Worm (Caenorhabditis elegans): Measurements from ENCODE around the gene abu-9.

DNA sequence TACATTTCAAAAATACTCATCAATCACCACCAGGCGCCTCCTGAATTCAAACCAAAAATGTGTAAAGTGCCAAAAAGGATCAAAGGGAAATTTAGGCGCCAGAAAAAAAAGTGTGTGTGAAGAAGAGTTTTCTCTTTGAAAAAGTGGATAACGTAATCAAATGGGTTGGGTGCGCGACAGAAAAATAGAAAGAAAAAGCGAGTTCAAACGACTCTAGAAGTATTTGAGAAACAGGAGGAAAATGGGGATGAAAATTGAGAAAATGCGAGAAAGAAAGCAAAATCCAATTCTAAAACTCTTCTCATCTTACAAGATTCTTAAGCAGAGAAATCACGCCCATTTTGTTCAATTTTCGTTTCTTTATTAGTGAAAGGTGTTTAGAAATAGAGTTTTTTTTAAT is 13.4 kb upstream of the abu-9 start:
- no peak for TF ChIP-seq him-1 (tag; optimal IDR thresholded peaks at IDR 0.05)
- no peak for TF ChIP-seq dao-5 (tag; optimal IDR thresholded peaks at IDR 0.05)

Measured in whole organism, L4/young adult.